Fruit fly (Drosophila melanogaster) whole organism, embryonic: Measurements from ENCODE around the gene anchor.

Experiments
- Atf6 ChIP-seq: fragments of 200-800 bp; sonication (Bioruptor generic); IDR thresholded peaks from 2 replicates; pipeline ENCODE4 v1.3.6; 2022; ENCODE audit warnings: missing biosample characterization, missing genetic modification characterization
- B-H1 ChIP-seq: fragments of 200-800 bp; sonication (Bioruptor generic); IDR thresholded peaks from 3 replicates; pipeline ENCODE4 v1.3.6; 2022; ENCODE audit warnings: missing biosample characterization, missing genetic modification characterization
- CG10209 ChIP-seq: fragments of 200-800 bp; sonication (Bioruptor generic); optimal IDR thresholded peaks from 3 replicates; lab custom pipeline; 2017; ENCODE audit warnings: missing biosample characterization, mild to moderate bottlenecking, missing genetic modification characterization, missing genetic modification reagents
- CG10959 ChIP-seq: fragments of 200-800 bp; sonication (Bioruptor generic); IDR thresholded peaks from 2 replicates; pipeline ENCODE4 v1.3.6; 2022; ENCODE audit warnings: missing biosample characterization, missing genetic modification characterization
- CG12236 ChIP-seq: fragments of 200-800 bp; sonication (Bioruptor generic); optimal IDR thresholded peaks from 2 replicates; lab custom pipeline; 2016; ENCODE audit warnings: missing biosample characterization, missing genetic modification characterization
- CG12299 ChIP-seq: fragments of 200-800 bp; sonication (Bioruptor generic); optimal IDR thresholded peaks from 2 replicates; lab custom pipeline; 2018; ENCODE audit warnings: missing biosample characterization, mild to moderate bottlenecking, missing genetic modification characterization
- CG12744 ChIP-seq: fragments of 200-800 bp; sonication (Bioruptor generic); optimal IDR thresholded peaks from 2 replicates; lab custom pipeline; 2016; ENCODE audit warnings: missing biosample characterization, missing genetic modification characterization
- CG15073 ChIP-seq: fragments of 200-800 bp; sonication (Bioruptor generic); optimal IDR thresholded peaks from 2 replicates; lab custom pipeline; 2016; ENCODE audit warnings: missing biosample characterization, missing genetic modification characterization
- CG15479 ChIP-seq: fragments of 200-800 bp; sonication (Bioruptor generic); optimal IDR thresholded peaks from 3 replicates; lab custom pipeline; 2019; ENCODE audit warnings: missing biosample characterization, mild to moderate bottlenecking, missing genetic modification characterization, moderate library complexity
- CG16863 ChIP-seq: fragments of 200-800 bp; sonication (Bioruptor generic); optimal IDR thresholded peaks from 3 replicates; lab custom pipeline; 2016; ENCODE audit warnings: missing biosample characterization, missing genetic modification characterization
- CG17359 ChIP-seq: fragments of 200-800 bp; sonication (Bioruptor generic); optimal IDR thresholded peaks from 3 replicates; lab custom pipeline; 2018; ENCODE audit warnings: missing biosample characterization, mild to moderate bottlenecking, missing genetic modification characterization, moderate library complexity
- CG17568 ChIP-seq: fragments of 200-800 bp; sonication (Bioruptor generic); optimal IDR thresholded peaks from 2 replicates; lab custom pipeline; 2018; ENCODE audit warnings: missing biosample characterization, mild to moderate bottlenecking, missing genetic modification characterization, moderate library complexity
- CG2712 ChIP-seq: fragments of 200-800 bp; optimal IDR thresholded peaks from 3 replicates; lab custom pipeline; 2019; ENCODE audit warnings: missing biosample characterization, mild to moderate bottlenecking, missing genetic modification characterization, moderate library complexity
- CG2889 ChIP-seq: fragments of 200-800 bp; sonication (Bioruptor generic); IDR thresholded peaks from 3 replicates; pipeline ENCODE4 v1.3.6; 2022; ENCODE audit warnings: missing biosample characterization, missing genetic modification characterization
- CG31365 ChIP-seq: fragments of 200-800 bp; sonication (Bioruptor generic); optimal IDR thresholded peaks from 2 replicates; lab custom pipeline; 2018; ENCODE audit warnings: missing biosample characterization, mild to moderate bottlenecking, missing genetic modification characterization
- CG31388 ChIP-seq: fragments of 200-800 bp; sonication (Bioruptor generic); optimal IDR thresholded peaks from 2 replicates; lab custom pipeline; 2016; ENCODE audit warnings: missing biosample characterization, missing genetic modification characterization
- CG34422 ChIP-seq: fragments of 200-800 bp; sonication (Bioruptor generic); IDR thresholded peaks from 3 replicates; pipeline ENCODE4 v1.3.6; 2022; ENCODE audit warnings: missing biosample characterization, missing genetic modification characterization
- CG3847 ChIP-seq: fragments of 200-800 bp; sonication (Bioruptor generic); IDR thresholded peaks from 2 replicates; pipeline ENCODE4 v1.3.6; 2022; ENCODE audit warnings: missing biosample characterization, missing genetic modification characterization
- CG6254 ChIP-seq: fragments of 200-800 bp; sonication (Bioruptor generic); optimal IDR thresholded peaks from 3 replicates; lab custom pipeline; 2017; ENCODE audit warnings: mild to moderate bottlenecking, missing biosample characterization, missing genetic modification reagents, missing genetic modification characterization
- CG6854 ChIP-seq: fragments of 200-800 bp; sonication (Bioruptor generic); optimal IDR thresholded peaks from 3 replicates; lab custom pipeline; 2017; ENCODE audit warnings: missing biosample characterization, mild to moderate bottlenecking, missing genetic modification characterization
- CG7786 ChIP-seq: fragments of 200-800 bp; sonication (Bioruptor generic); optimal IDR thresholded peaks from 2 replicates; lab custom pipeline; 2016; ENCODE audit warnings: missing biosample characterization, missing genetic modification characterization
- CG7987 ChIP-seq: fragments of 200-800 bp; sonication (Bioruptor generic); optimal IDR thresholded peaks from 2 replicates; lab custom pipeline; 2018; ENCODE audit warnings: missing biosample characterization, mild to moderate bottlenecking, missing genetic modification characterization, moderate library complexity
- CG8478 ChIP-seq: fragments of >200 bp; optimal IDR thresholded peaks from 2 replicates; lab custom pipeline; 2018
- CG8765 ChIP-seq: fragments of 200-800 bp; sonication (Bioruptor generic); IDR thresholded peaks from 2 replicates; pipeline ENCODE4 v1.3.6; 2022; ENCODE audit warnings: missing biosample characterization, missing genetic modification characterization
- Dip2 ChIP-seq: fragments of 200-800 bp; sonication (Bioruptor generic); IDR thresholded peaks from 2 replicates; pipeline ENCODE4 v1.3.6; 2022; ENCODE audit warnings: missing biosample characterization, missing genetic modification characterization
- Gsc ChIP-seq: fragments of 200-800 bp; sonication (Bioruptor generic); IDR thresholded peaks from 2 replicates; pipeline ENCODE4 v1.3.6; 2022; ENCODE audit warnings: missing biosample characterization, missing genetic modification characterization
- Hr3 ChIP-seq: fragments of 200-800 bp; sonication (Bioruptor generic); optimal IDR thresholded peaks from 3 replicates; lab custom pipeline; 2016; ENCODE audit warnings: missing biosample characterization, missing genetic modification characterization
- Nf-YC ChIP-seq: fragments of 200-800 bp; optimal IDR thresholded peaks from 3 replicates; lab custom pipeline; 2019; ENCODE audit warnings: missing biosample characterization, mild to moderate bottlenecking, missing genetic modification characterization, moderate library complexity
- Opbp ChIP-seq: fragments of 200-800 bp; sonication (Bioruptor generic); IDR thresholded peaks from 3 replicates; pipeline ENCODE4 v1.3.6; 2022; ENCODE audit warnings: missing biosample characterization, missing genetic modification characterization; ENCODE audit not compliant: partially characterized antibody
- Scr ChIP-seq: fragments of 200-800 bp; sonication (Bioruptor generic); IDR thresholded peaks from 2 replicates; pipeline ENCODE4 v1.3.6; 2022; ENCODE audit warnings: missing biosample characterization, missing genetic modification characterization; ENCODE audit not compliant: partially characterized antibody
- TFAM ChIP-seq: fragments of 200-800 bp; sonication (Bioruptor generic); optimal IDR thresholded peaks from 2 replicates; lab custom pipeline; 2017; ENCODE audit warnings: missing biosample characterization, missing genetic modification characterization, inconsistent platforms
- Tbp ChIP-seq: fragments of >200 bp; optimal IDR thresholded peaks from 2 replicates; lab custom pipeline; 2018; ENCODE audit warnings: missing biosample characterization, missing genetic modification characterization
- Trl ChIP-seq, 3 experiments: fragments of >200 bp in 2 of 3; fragments of 200-800 bp in 1 of 3; sonication (Bioruptor generic) in 1 of 3; optimal IDR thresholded peaks; 2 replicates in 1 of 3; 3 replicates in 2 of 3; lab custom pipeline; 2016 to 2017; ENCODE audit warnings: missing biosample characterization in 1 of 3, missing genetic modification characterization in 1 of 3
- cwo ChIP-seq: fragments of 200-800 bp; sonication (Bioruptor generic); optimal IDR thresholded peaks from 3 replicates; lab custom pipeline; 2017; ENCODE audit warnings: missing biosample characterization, missing genetic modification characterization, mild to moderate bottlenecking, moderate library complexity, missing genetic modification reagents
- da ChIP-seq: fragments of 200-800 bp; sonication (Bioruptor generic); optimal IDR thresholded peaks from 2 replicates; lab custom pipeline; 2016; ENCODE audit warnings: missing biosample characterization, missing genetic modification characterization
- dpn ChIP-seq, 2 experiments: fragments of 200-800 bp; sonication (Bioruptor generic); optimal IDR thresholded peaks; 3 replicates each; lab custom pipeline; 2016; ENCODE audit warnings: missing biosample characterization in 2 of 2, missing genetic modification characterization in 2 of 2
- eve ChIP-seq, 2 experiments: fragments of >200 bp; optimal IDR thresholded peaks; 2 replicates each; lab custom pipeline; 2017; ENCODE audit warnings: missing biosample characterization in 2 of 2, missing genetic modification characterization in 2 of 2
- exex ChIP-seq: fragments of 200-800 bp; sonication (Bioruptor generic); optimal IDR thresholded peaks from 4 replicates; lab custom pipeline; 2018; ENCODE audit warnings: missing biosample characterization, mild to moderate bottlenecking, missing genetic modification characterization, moderate library complexity
- eyg ChIP-seq: fragments of 200-800 bp; sonication (Bioruptor generic); optimal IDR thresholded peaks from 3 replicates; lab custom pipeline; 2016; ENCODE audit warnings: missing biosample characterization, missing genetic modification characterization
- fd64A ChIP-seq: fragments of 200-800 bp; sonication (Bioruptor generic); optimal IDR thresholded peaks from 3 replicates; lab custom pipeline; 2018; ENCODE audit warnings: missing biosample characterization, mild to moderate bottlenecking, missing genetic modification characterization
- gsb ChIP-seq: fragments of 200-800 bp; sonication (Bioruptor generic); IDR thresholded peaks from 2 replicates; pipeline ENCODE4 v1.3.6; 2022; ENCODE audit warnings: missing biosample characterization, missing genetic modification characterization
- maf-S ChIP-seq: fragments of 200-800 bp; sonication (Bioruptor generic); optimal IDR thresholded peaks from 2 replicates; lab custom pipeline; 2016; ENCODE audit warnings: missing biosample characterization, missing genetic modification characterization
- onecut ChIP-seq: fragments of 200-800 bp; sonication (Bioruptor generic); IDR thresholded peaks from 2 replicates; pipeline ENCODE4 v1.3.6; 2022; ENCODE audit warnings: missing biosample characterization, missing genetic modification characterization
- pzg ChIP-seq: fragments of 200-800 bp; sonication (Bioruptor generic); optimal IDR thresholded peaks from 3 replicates; lab custom pipeline; 2018; ENCODE audit warnings: missing biosample characterization, mild to moderate bottlenecking, missing genetic modification characterization, moderate library complexity
- sc ChIP-seq, 3 experiments: fragments of >200 bp in 2 of 3; fragments of 200-800 bp in 1 of 3; sonication (Bioruptor generic) in 1 of 3; optimal IDR thresholded peaks; 2 replicates in 2 of 3; 3 replicates in 1 of 3; lab custom pipeline; 2017; ENCODE audit warnings: mild to moderate bottlenecking in 1 of 3, missing biosample characterization in 1 of 3, missing genetic modification characterization in 1 of 3, missing genetic modification reagents in 1 of 3
- sens ChIP-seq: fragments of 200-800 bp; sonication (Bioruptor generic); peaks from one replicate; lab custom pipeline; 2016; ENCODE audit warnings: missing biosample characterization, missing genetic modification characterization
- sim ChIP-seq: fragments of 200-800 bp; sonication (Bioruptor generic); IDR thresholded peaks from 2 replicates; pipeline ENCODE4 v1.3.6; 2022; ENCODE audit warnings: missing biosample characterization, missing genetic modification characterization
- slou ChIP-seq: fragments of 200-800 bp; sonication (Bioruptor generic); optimal IDR thresholded peaks from 3 replicates; lab custom pipeline; 2016; ENCODE audit warnings: missing biosample characterization, missing genetic modification characterization
- sob ChIP-seq: fragments of 200-800 bp; sonication (Bioruptor generic); IDR thresholded peaks from 2 replicates; pipeline ENCODE4 v1.3.6; 2022; ENCODE audit warnings: missing biosample characterization, missing genetic modification characterization
- sqz ChIP-seq: fragments of 200-800 bp; sonication (Bioruptor generic); optimal IDR thresholded peaks from 3 replicates; lab custom pipeline; 2018; ENCODE audit warnings: missing biosample characterization, mild to moderate bottlenecking, missing genetic modification characterization
- stwl ChIP-seq: fragments of 200-800 bp; sonication (Bioruptor generic); optimal IDR thresholded peaks from 3 replicates; lab custom pipeline; 2018; ENCODE audit warnings: missing biosample characterization, mild to moderate bottlenecking, missing genetic modification characterization, moderate library complexity
- sug ChIP-seq: fragments of 200-800 bp; optimal IDR thresholded peaks from 2 replicates; lab custom pipeline; 2019; ENCODE audit warnings: missing biosample characterization, mild to moderate bottlenecking, missing genetic modification characterization, moderate library complexity

anchor gene

DNA sequence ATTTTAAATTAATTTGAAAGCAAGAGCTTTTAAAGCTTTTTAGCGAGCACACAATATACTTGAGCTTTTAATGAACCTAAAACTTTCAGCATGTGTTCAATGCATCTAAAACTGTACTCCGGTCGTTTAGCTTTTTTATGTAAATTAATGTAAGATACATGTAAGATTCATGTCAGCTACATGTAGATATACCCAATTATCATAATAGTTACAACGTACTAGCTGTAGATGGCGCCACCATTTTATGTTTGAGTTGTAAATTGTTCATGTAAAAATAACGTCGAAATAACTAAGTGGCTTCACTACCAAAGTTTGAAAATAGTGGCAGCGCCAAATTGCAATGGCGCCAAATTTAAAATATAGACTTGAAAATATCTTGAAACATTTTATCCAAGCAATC, 24.7 kb upstream of the anchor start (continued):
- TF ChIP-seq CG16863 (no peak), TFAM (GFP tag; lab: Kevin White, UChicago) (no peak), Opbp (GFP tag; lab: Robert Waterston, UW) (peak; percentile 54; the same call in 2 of the 3 replicates), CG7786 (GFP tag; lab: Kevin White, UChicago) (no peak), cwo (GFP tag; lab: Kevin White, UChicago) (no peak), Scr (GFP tag; lab: Robert Waterston, UW) (no peak), fd64A (GFP tag; lab: Kevin White, UChicago) (no peak), sens (GFP tag; lab: Kevin White, UChicago) (peak; percentile 61), dpn (GFP tag; optimal IDR thresholded peaks at IDR 0.05; lab: Kevin White, UChicago) (peak; percentile 36 to 45), CG31365 (peak; percentile 21), CG8765 (no peak), exex (tag; lab: Kevin White, UChicago) (peak; percentile 73), Hr3 (GFP tag; lab: Kevin White, UChicago) (no peak), CG6854 (GFP tag; lab: Kevin White, UChicago) (no peak), Atf6 (GFP tag; lab: Robert Waterston, UW) (no peak), CG3847 (GFP tag; lab: Robert Waterston, UW) (peak; percentile 53), CG8478 (peak; percentile 78), B-H1 (GFP tag; lab: Robert Waterston, UW) (no peak), CG17568 (no peak), eyg (GFP tag; lab: Kevin White, UChicago) (no peak), CG6254 (GFP tag; lab: Kevin White, UChicago) (no peak), CG7987 (GFP tag; lab: Kevin White, UChicago) (no peak), Nf-YC (no peak), sc (optimal IDR thresholded peaks at IDR 0.05; lab: Kevin White, UChicago) (no peak), sc (GFP tag; optimal IDR thresholded peaks at IDR 0.05; lab: Kevin White, UChicago) (no peak), pzg (GFP tag; lab: Kevin White, UChicago) (peak; percentile 65), CG12299 (tag; lab: Kevin White, UChicago) (no peak), eve (GFP tag; optimal IDR thresholded peaks at IDR 0.05; lab: Kevin White, UChicago) (no peak), Tbp (GFP tag; lab: Kevin White, UChicago) (no peak), CG15073 (GFP tag; lab: Kevin White, UChicago) (no peak), gsb (GFP tag; lab: Robert Waterston, UW) (no peak), sug (tag; lab: Kevin White, UChicago) (peak; percentile 55), CG2712 (peak; percentile 63), Trl (optimal IDR thresholded peaks at IDR 0.05; lab: Kevin White, UChicago) (no peak), Trl (GFP tag; optimal IDR thresholded peaks at IDR 0.05; lab: Kevin White, UChicago) (peak; percentile 25), CG12744 (GFP tag; lab: Kevin White, UChicago) (peak; percentile 18), Dip2 (peak; percentile 88), sob (GFP tag; lab: Robert Waterston, UW) (no peak), CG12236 (GFP tag; lab: Kevin White, UChicago) (no peak), CG15479 (no peak), stwl (tag; lab: Kevin White, UChicago) (peak; percentile 52), CG17359 (tag; lab: Kevin White, UChicago) (no peak), CG2889 (no peak), CG31388 (GFP tag; lab: Kevin White, UChicago) (no peak), sqz (GFP tag; lab: Kevin White, UChicago) (no peak), onecut (GFP tag; lab: Robert Waterston, UW) (no peak), CG34422 (GFP tag; lab: Robert Waterston, UW) (no peak), CG10959 (GFP tag; lab: Robert Waterston, UW) (no peak), maf-S (GFP tag; lab: Kevin White, UChicago) (no peak), slou (GFP tag; lab: Kevin White, UChicago) (peak; percentile 2), sim (GFP tag; lab: Robert Waterston, UW) (no peak), CG10209 (no peak), da (GFP tag; lab: Kevin White, UChicago) (no peak), Gsc (GFP tag; lab: Robert Waterston, UW) (no peak)
